Fruit fly (Drosophila melanogaster) whole organism, embryonic: ENCODE results near the gene CG5506.
A peak's percentile ranks its signal among the peaks of the same experiment; 100 is the strongest.

Experiments
- CG10959 ChIP-seq: fragments of 200-800 bp; sonication (Bioruptor generic); IDR thresholded peaks from 2 replicates; pipeline ENCODE4 v1.3.6; 2022; ENCODE audit warnings: missing biosample characterization, missing genetic modification characterization
- CG11504 ChIP-seq: fragments of 200-800 bp; sonication (Bioruptor generic); optimal IDR thresholded peaks from 3 replicates; lab custom pipeline; 2019; ENCODE audit warnings: missing biosample characterization, mild to moderate bottlenecking, missing genetic modification characterization, moderate library complexity
- CG11560 ChIP-seq: fragments of 200-800 bp; sonication (Bioruptor generic); IDR thresholded peaks from 3 replicates; pipeline ENCODE4 v1.3.6; 2022; ENCODE audit warnings: missing biosample characterization, missing genetic modification characterization
- CG12219 ChIP-seq: fragments of 200-800 bp; sonication (Bioruptor generic); optimal IDR thresholded peaks from 3 replicates; lab custom pipeline; 2018; ENCODE audit warnings: missing biosample characterization, mild to moderate bottlenecking, missing genetic modification characterization
- CG14050 ChIP-seq: fragments of 200-800 bp; sonication (Bioruptor generic); IDR thresholded peaks from 3 replicates; pipeline ENCODE4 v1.3.6; 2022; ENCODE audit warnings: missing biosample characterization, missing genetic modification characterization
- CG14441 ChIP-seq: fragments of 200-800 bp; sonication (Bioruptor generic); IDR thresholded peaks from 2 replicates; pipeline ENCODE4 v1.3.6; 2022; ENCODE audit warnings: missing biosample characterization, missing genetic modification characterization
- CG15696 ChIP-seq: fragments of 200-800 bp; sonication (Bioruptor generic); optimal IDR thresholded peaks from 2 replicates; lab custom pipeline; 2019; ENCODE audit warnings: missing biosample characterization, mild to moderate bottlenecking, missing genetic modification characterization, moderate library complexity
- CG1602 ChIP-seq: fragments of 200-800 bp; sonication (Bioruptor generic); optimal IDR thresholded peaks from 3 replicates; lab custom pipeline; 2016; ENCODE audit warnings: missing biosample characterization, missing genetic modification characterization
- CG17328 ChIP-seq: fragments of 200-800 bp; sonication (Bioruptor generic); IDR thresholded peaks from 2 replicates; pipeline ENCODE4 v1.3.6; 2022; ENCODE audit warnings: missing biosample characterization, missing genetic modification characterization
- CG18011 ChIP-seq: fragments of 200-800 bp; sonication (Bioruptor generic); optimal IDR thresholded peaks from 2 replicates; lab custom pipeline; 2017; ENCODE audit warnings: missing biosample characterization, missing genetic modification characterization, mild to moderate bottlenecking, moderate library complexity, missing genotype
- CG2875 ChIP-seq: fragments of 200-800 bp; sonication (Bioruptor generic); optimal IDR thresholded peaks from 2 replicates; lab custom pipeline; 2017; ENCODE audit warnings: missing biosample characterization, mild to moderate bottlenecking, missing genetic modification characterization, missing genetic modification reagents
- CG3281 ChIP-seq: fragments of 200-800 bp; sonication (Bioruptor generic); optimal IDR thresholded peaks from 3 replicates; lab custom pipeline; 2017; ENCODE audit warnings: missing biosample characterization, mild to moderate bottlenecking, missing genetic modification characterization
- CG4360 ChIP-seq: fragments of 200-800 bp; sonication (Bioruptor generic); IDR thresholded peaks from 2 replicates; pipeline ENCODE4 v1.3.6; 2022; ENCODE audit warnings: missing biosample characterization, missing genetic modification characterization
- CG5245 ChIP-seq: fragments of 200-800 bp; sonication (Bioruptor generic); optimal IDR thresholded peaks from 3 replicates; lab custom pipeline; 2016; ENCODE audit warnings: missing biosample characterization, missing genetic modification characterization
- CG6272 ChIP-seq: fragments of 200-800 bp; sonication (Bioruptor generic); IDR thresholded peaks from 2 replicates; pipeline ENCODE4 v1.3.6; 2022; ENCODE audit warnings: missing biosample characterization, missing genetic modification characterization
- CG6854 ChIP-seq: fragments of 200-800 bp; sonication (Bioruptor generic); optimal IDR thresholded peaks from 3 replicates; lab custom pipeline; 2017; ENCODE audit warnings: missing biosample characterization, mild to moderate bottlenecking, missing genetic modification characterization
- CG7987 ChIP-seq: fragments of 200-800 bp; sonication (Bioruptor generic); optimal IDR thresholded peaks from 2 replicates; lab custom pipeline; 2018; ENCODE audit warnings: missing biosample characterization, mild to moderate bottlenecking, missing genetic modification characterization, moderate library complexity
- CG8089 ChIP-seq: fragments of 200-800 bp; sonication (Bioruptor generic); optimal IDR thresholded peaks from 3 replicates; lab custom pipeline; 2016; ENCODE audit warnings: missing biosample characterization, missing genetic modification characterization
- CHES-1-like ChIP-seq: fragments of 200-800 bp; sonication (Bioruptor generic); optimal IDR thresholded peaks from 2 replicates; lab custom pipeline; 2016; ENCODE audit warnings: missing biosample characterization, missing genetic modification characterization
- Hr78 ChIP-seq, 2 experiments: fragments of 200-800 bp in 1 of 2; fragments of >200 bp in 1 of 2; sonication (Bioruptor generic) in 1 of 2; optimal IDR thresholded peaks; 2 replicates each; lab custom pipeline; 2017 to 2019; ENCODE audit warnings: missing biosample characterization in 2 of 2, missing genetic modification characterization in 2 of 2, mild to moderate bottlenecking in 1 of 2, moderate library complexity in 1 of 2
- Lim3 ChIP-seq: fragments of 200-800 bp; sonication (Bioruptor generic); IDR thresholded peaks from 2 replicates; pipeline ENCODE4 v1.3.6; 2022; ENCODE audit warnings: missing biosample characterization, missing genetic modification characterization
- NC2α ChIP-seq: fragments of 200-800 bp; sonication (Bioruptor generic); optimal IDR thresholded peaks from 2 replicates; lab custom pipeline; 2016; ENCODE audit warnings: missing biosample characterization, missing genetic modification characterization
- Stat92E ChIP-seq, 3 experiments: fragments of >200 bp in 2 of 3; fragments of 200-800 bp in 1 of 3; sonication (Bioruptor generic) in 1 of 3; optimal IDR thresholded peaks; 2 replicates each; lab custom pipeline; 2017 to 2019; ENCODE audit warnings: missing biosample characterization in 3 of 3, missing genetic modification characterization in 3 of 3, mild to moderate bottlenecking in 1 of 3, moderate library complexity in 1 of 3
- TFAM ChIP-seq: fragments of 200-800 bp; sonication (Bioruptor generic); optimal IDR thresholded peaks from 2 replicates; lab custom pipeline; 2017; ENCODE audit warnings: missing biosample characterization, missing genetic modification characterization, inconsistent platforms
- Trl ChIP-seq, 3 experiments: fragments of >200 bp in 2 of 3; fragments of 200-800 bp in 1 of 3; sonication (Bioruptor generic) in 1 of 3; optimal IDR thresholded peaks; 2 replicates in 1 of 3; 3 replicates in 2 of 3; lab custom pipeline; 2016 to 2017; ENCODE audit warnings: missing biosample characterization in 1 of 3, missing genetic modification characterization in 1 of 3
- Xbp1 ChIP-seq: fragments of 200-800 bp; sonication (Bioruptor generic); optimal IDR thresholded peaks from 3 replicates; lab custom pipeline; 2016; ENCODE audit warnings: missing biosample characterization, mild to moderate bottlenecking, missing genetic modification characterization
- ab ChIP-seq: fragments of 200-800 bp; sonication (Bioruptor generic); optimal IDR thresholded peaks from 2 replicates; lab custom pipeline; 2016; ENCODE audit warnings: missing biosample characterization, missing genetic modification characterization
- ase ChIP-seq: fragments of 200-800 bp; sonication (Bioruptor generic); IDR thresholded peaks from 3 replicates; pipeline ENCODE4 v1.3.6; 2022; ENCODE audit warnings: missing biosample characterization, missing genetic modification characterization
- bab2 ChIP-seq: fragments of 200-800 bp; sonication (Bioruptor generic); optimal IDR thresholded peaks from 2 replicates; lab custom pipeline; 2016; ENCODE audit warnings: missing biosample characterization, missing genetic modification characterization
- bcd ChIP-seq: fragments of 200-800 bp; sonication (Bioruptor generic); optimal IDR thresholded peaks from 2 replicates; lab custom pipeline; 2017; ENCODE audit warnings: missing biosample characterization, mild to moderate bottlenecking, missing genetic modification characterization
- cato ChIP-seq: fragments of 200-800 bp; sonication (Bioruptor generic); optimal IDR thresholded peaks from 2 replicates; lab custom pipeline; 2016; ENCODE audit warnings: missing biosample characterization, missing genetic modification characterization, borderline replicate concordance
- caup ChIP-seq: fragments of 200-800 bp; sonication (Bioruptor generic); optimal IDR thresholded peaks from 3 replicates; lab custom pipeline; 2017; ENCODE audit warnings: missing biosample characterization, mild to moderate bottlenecking, missing genetic modification characterization, moderate library complexity; ENCODE audit not compliant: severe bottlenecking
- corto ChIP-seq: fragments of 200-800 bp; sonication (Bioruptor generic); optimal IDR thresholded peaks from 2 replicates; lab custom pipeline; 2016; ENCODE audit warnings: missing biosample characterization, mild to moderate bottlenecking, missing genetic modification characterization, moderate library complexity
- dimm ChIP-seq: fragments of 200-800 bp; sonication (Bioruptor generic); IDR thresholded peaks from 2 replicates; pipeline ENCODE4 v1.3.6; 2022; ENCODE audit warnings: missing biosample characterization, missing genetic modification characterization
- dysf ChIP-seq: fragments of 200-800 bp; sonication (Bioruptor generic); IDR thresholded peaks from 3 replicates; pipeline ENCODE4 v1.3.6; 2022; ENCODE audit warnings: missing biosample characterization, missing genetic modification characterization
- fd102C ChIP-seq: fragments of 200-800 bp; sonication (Bioruptor generic); optimal IDR thresholded peaks from 2 replicates; lab custom pipeline; 2018; ENCODE audit warnings: missing biosample characterization, mild to moderate bottlenecking, missing genetic modification characterization, moderate library complexity
- fd64A ChIP-seq: fragments of 200-800 bp; sonication (Bioruptor generic); optimal IDR thresholded peaks from 3 replicates; lab custom pipeline; 2018; ENCODE audit warnings: missing biosample characterization, mild to moderate bottlenecking, missing genetic modification characterization
- gce ChIP-seq: fragments of 200-800 bp; sonication (Bioruptor generic); IDR thresholded peaks from 3 replicates; pipeline ENCODE4 v1.3.6; 2022; ENCODE audit warnings: missing biosample characterization, missing genetic modification characterization
- grau ChIP-seq: fragments of 200-800 bp; optimal IDR thresholded peaks from 3 replicates; lab custom pipeline; 2019; ENCODE audit warnings: missing biosample characterization, mild to moderate bottlenecking, missing genetic modification characterization, moderate library complexity
- jigr1 ChIP-seq: fragments of 200-800 bp; sonication (Bioruptor generic); IDR thresholded peaks from 3 replicates; pipeline ENCODE4 v1.3.6; 2022; ENCODE audit warnings: missing biosample characterization, missing genetic modification characterization
- nau ChIP-seq: fragments of 200-800 bp; sonication (Bioruptor generic); optimal IDR thresholded peaks from 3 replicates; lab custom pipeline; 2017; ENCODE audit warnings: missing biosample characterization, mild to moderate bottlenecking, missing genetic modification characterization, missing genetic modification reagents
- otp ChIP-seq: fragments of 200-800 bp; sonication (Bioruptor generic); IDR thresholded peaks from 3 replicates; pipeline ENCODE4, ENCODE4 v1.3.6; 2022; ENCODE audit warnings: missing biosample characterization, missing genetic modification characterization
- pros ChIP-seq: fragments of 200-800 bp; sonication (Bioruptor generic); optimal IDR thresholded peaks from 3 replicates; lab custom pipeline; 2019; ENCODE audit warnings: missing biosample characterization, mild to moderate bottlenecking, missing genetic modification characterization, moderate library complexity
- sna ChIP-seq: fragments of 200-800 bp; sonication (Bioruptor generic); IDR thresholded peaks from 2 replicates; pipeline ENCODE4 v1.3.6; 2022; ENCODE audit warnings: missing biosample characterization, missing genetic modification characterization; ENCODE audit not compliant: partially characterized antibody
- tin ChIP-seq: fragments of 200-800 bp; sonication (Bioruptor generic); optimal IDR thresholded peaks from 3 replicates; lab custom pipeline; 2016; ENCODE audit warnings: missing biosample characterization, missing genetic modification characterization
- tup ChIP-seq: fragments of 200-800 bp; sonication (Bioruptor generic); optimal IDR thresholded peaks from 2 replicates; lab custom pipeline; 2016; ENCODE audit warnings: missing biosample characterization, mild to moderate bottlenecking, missing genetic modification characterization, moderate library complexity
- tx ChIP-seq: fragments of 200-800 bp; sonication (Bioruptor generic); optimal IDR thresholded peaks from 2 replicates; lab custom pipeline; 2016; ENCODE audit warnings: missing biosample characterization, missing genetic modification characterization
- vvl ChIP-seq: fragments of 200-800 bp; sonication (Bioruptor generic); IDR thresholded peaks from 2 replicates; pipeline ENCODE4 v1.3.6; 2022; ENCODE audit warnings: missing biosample characterization, missing genetic modification characterization

Gene CG5506

dm6 chr3L:17846169-17846981 is 37.8 kb downstream of the CG5506 start, which contains the start of the genes MED19 and CG7430 (continued):
- TF ChIP-seq sna (GFP tag; lab: Robert Waterston, UW): peak; percentile 49; the same call in 1 of the 2 replicates
- TF ChIP-seq CG1602 (GFP tag; lab: Kevin White, UChicago): no peak
- TF ChIP-seq TFAM (GFP tag; lab: Kevin White, UChicago): no peak
- no peak for TF ChIP-seq tin
- TF ChIP-seq CG3281 (GFP tag; lab: Kevin White, UChicago): peak; percentile 50
- TF ChIP-seq otp (GFP tag; lab: Robert Waterston, UW): no peak
- TF ChIP-seq CG8089: no peak
- no peak for TF ChIP-seq bab2 (GFP tag; lab: Kevin White, UChicago)
- TF ChIP-seq CG6272 (GFP tag; lab: Robert Waterston, UW): no peak
- no peak for TF ChIP-seq Hr78 (GFP tag; optimal IDR thresholded peaks at IDR 0.05; lab: Kevin White, UChicago)
- no peak for TF ChIP-seq CG14441
- no peak for TF ChIP-seq pros
- TF ChIP-seq vvl (GFP tag; lab: Robert Waterston, UW): peak; percentile 20; the same call in 1 of the 2 replicates
- no peak for TF ChIP-seq gce (GFP tag; lab: Robert Waterston, UW)
- TF ChIP-seq CG14050 (GFP tag; lab: Robert Waterston, UW): no peak
- no peak for TF ChIP-seq CG2875 (GFP tag; lab: Kevin White, UChicago)
- peak in 1 of 2 experiments; percentile 26 for TF ChIP-seq Trl (optimal IDR thresholded peaks at IDR 0.05; lab: Kevin White, UChicago)
- no peak for TF ChIP-seq Trl (GFP tag; optimal IDR thresholded peaks at IDR 0.05; lab: Kevin White, UChicago)
- no peak for TF ChIP-seq ab
- no peak for TF ChIP-seq nau
- no peak for TF ChIP-seq corto
- TF ChIP-seq cato (GFP tag; lab: Kevin White, UChicago): no peak
- TF ChIP-seq ase (GFP tag; lab: Robert Waterston, UW): no peak
- peak; percentile 45 for TF ChIP-seq CG7987 (GFP tag; lab: Kevin White, UChicago)
- no peak for TF ChIP-seq CG18011 (GFP tag; lab: Kevin White, UChicago)
- no peak for TF ChIP-seq dimm (GFP tag; lab: Robert Waterston, UW)
- no peak for TF ChIP-seq jigr1 (GFP tag; lab: Robert Waterston, UW)
- 0 out of 2 replicates have a peak, but pooled peaks have one; percentile 7 for TF ChIP-seq CG17328 (GFP tag; lab: Robert Waterston, UW)
- peak; percentile 56 for TF ChIP-seq fd64A
- TF ChIP-seq dysf (GFP tag; lab: Robert Waterston, UW): no peak
- TF ChIP-seq CG4360 (GFP tag; lab: Robert Waterston, UW): peak; percentile 28
- TF ChIP-seq CG5245 (GFP tag; lab: Kevin White, UChicago): no peak
- TF ChIP-seq NC2α (GFP tag; lab: Kevin White, UChicago): no peak
- no peak for TF ChIP-seq tx
- TF ChIP-seq caup (GFP tag; lab: Kevin White, UChicago): no peak
- no peak for TF ChIP-seq CG12219 (GFP tag; lab: Kevin White, UChicago)
- no peak for TF ChIP-seq fd102C (GFP tag; lab: Kevin White, UChicago)
- peak; percentile 94 for TF ChIP-seq CG11560 (tag; lab: Robert Waterston, UW)
- peak in 1 of 3 experiments; percentile 14 for TF ChIP-seq Stat92E (GFP tag; optimal IDR thresholded peaks at IDR 0.05; lab: Kevin White, UChicago)
- no peak for TF ChIP-seq tup
- peak; percentile 34 for TF ChIP-seq CG6854 (GFP tag; lab: Kevin White, UChicago)
- TF ChIP-seq CG15696 (tag; lab: Kevin White, UChicago): no peak
- no peak for TF ChIP-seq bcd (GFP tag; lab: Kevin White, UChicago)
- no peak for TF ChIP-seq Lim3 (GFP tag; lab: Robert Waterston, UW)
- TF ChIP-seq CG10959 (GFP tag; lab: Robert Waterston, UW): no peak
- no peak for TF ChIP-seq CG11504
- peak; percentile 14 for TF ChIP-seq Xbp1 (GFP tag; lab: Kevin White, UChicago)
- peak; percentile 8 for TF ChIP-seq grau (tag; lab: Kevin White, UChicago)
- peak; percentile 63 for TF ChIP-seq CHES-1-like (GFP tag; lab: Kevin White, UChicago)
